Fruit fly (Drosophila melanogaster) whole organism, embryonic: ENCODE measurements around the gene asun.

Source experiments
- CG11247 ChIP-seq: fragments of 200-800 bp; sonication (Bioruptor generic); IDR thresholded peaks from 2 replicates; pipeline ENCODE4 v1.3.6; 2022; ENCODE audit warnings: missing biosample characterization, missing genetic modification characterization
- CG11504 ChIP-seq: fragments of 200-800 bp; sonication (Bioruptor generic); optimal IDR thresholded peaks from 3 replicates; lab custom pipeline; 2019; ENCODE audit warnings: missing biosample characterization, mild to moderate bottlenecking, missing genetic modification characterization, moderate library complexity
- CG12299 ChIP-seq: fragments of 200-800 bp; sonication (Bioruptor generic); optimal IDR thresholded peaks from 2 replicates; lab custom pipeline; 2018; ENCODE audit warnings: missing biosample characterization, mild to moderate bottlenecking, missing genetic modification characterization
- CG13123 ChIP-seq: fragments of 200-800 bp; sonication (Bioruptor generic); optimal IDR thresholded peaks from 2 replicates; lab custom pipeline; 2016; ENCODE audit warnings: missing biosample characterization, missing genetic modification characterization
- CG14014 ChIP-seq: fragments of 200-800 bp; sonication (Bioruptor generic); IDR thresholded peaks from 2 replicates; pipeline ENCODE4 v1.3.6; 2022; ENCODE audit warnings: missing biosample characterization, missing genetic modification characterization
- CG14050 ChIP-seq: fragments of 200-800 bp; sonication (Bioruptor generic); IDR thresholded peaks from 3 replicates; pipeline ENCODE4 v1.3.6; 2022; ENCODE audit warnings: missing biosample characterization, missing genetic modification characterization
- CG15011 ChIP-seq: fragments of 200-800 bp; sonication (Bioruptor generic); optimal IDR thresholded peaks from 3 replicates; lab custom pipeline; 2018; ENCODE audit warnings: missing biosample characterization, mild to moderate bottlenecking, missing genetic modification characterization
- CG15601 ChIP-seq: fragments of 200-800 bp; sonication (Bioruptor generic); optimal IDR thresholded peaks from 3 replicates; lab custom pipeline; 2019; ENCODE audit warnings: missing biosample characterization, mild to moderate bottlenecking, missing genetic modification characterization, moderate library complexity
- CG18599 ChIP-seq: fragments of 200-800 bp; sonication (Bioruptor generic); optimal IDR thresholded peaks from 3 replicates; lab custom pipeline; 2017; ENCODE audit warnings: missing biosample characterization, missing genetic modification characterization, mild to moderate bottlenecking, moderate library complexity, missing genetic modification reagents
- CG2116 ChIP-seq: fragments of 200-800 bp; sonication (Bioruptor generic); optimal IDR thresholded peaks from 3 replicates; lab custom pipeline; 2018; ENCODE audit warnings: missing biosample characterization, mild to moderate bottlenecking, missing genetic modification characterization
- CG30403 ChIP-seq: fragments of 200-800 bp; sonication (Bioruptor generic); optimal IDR thresholded peaks from 3 replicates; lab custom pipeline; 2016; ENCODE audit warnings: missing biosample characterization, missing genetic modification characterization
- CG3163 ChIP-seq: fragments of 200-800 bp; sonication (Bioruptor generic); optimal IDR thresholded peaks from 3 replicates; lab custom pipeline; 2016; ENCODE audit warnings: missing biosample characterization, missing genetic modification characterization
- CG4282 ChIP-seq: fragments of 200-800 bp; sonication (Bioruptor generic); optimal IDR thresholded peaks from 2 replicates; lab custom pipeline; 2016; ENCODE audit warnings: missing biosample characterization, missing genetic modification characterization
- CG4617 ChIP-seq: fragments of 200-800 bp; sonication (Bioruptor generic); optimal IDR thresholded peaks from 3 replicates; lab custom pipeline; 2016; ENCODE audit warnings: missing biosample characterization, missing genetic modification characterization, borderline replicate concordance
- CG4854 ChIP-seq: fragments of 200-800 bp; sonication (Bioruptor generic); optimal IDR thresholded peaks from 2 replicates; lab custom pipeline; 2016; ENCODE audit warnings: missing biosample characterization, missing genetic modification characterization, inconsistent platforms
- CG5245 ChIP-seq: fragments of 200-800 bp; sonication (Bioruptor generic); optimal IDR thresholded peaks from 3 replicates; lab custom pipeline; 2016; ENCODE audit warnings: missing biosample characterization, missing genetic modification characterization
- CG7963 ChIP-seq: fragments of 200-800 bp; sonication (Bioruptor generic); IDR thresholded peaks from 3 replicates; pipeline ENCODE4 v1.3.6; 2022; ENCODE audit warnings: missing biosample characterization, missing genetic modification characterization; ENCODE audit not compliant: partially characterized antibody
- CG8290 ChIP-seq, 3 experiments: fragments of 200-800 bp; sonication (Bioruptor generic); optimal IDR thresholded peaks; 2 replicates each; lab custom pipeline; 2016 to 2019; ENCODE audit warnings: missing biosample characterization in 3 of 3, missing genetic modification characterization in 3 of 3, mild to moderate bottlenecking in 2 of 3, moderate library complexity in 1 of 3
- CG8924 ChIP-seq: fragments of 200-800 bp; optimal IDR thresholded peaks from 3 replicates; lab custom pipeline; 2019; ENCODE audit warnings: missing biosample characterization, mild to moderate bottlenecking, missing genetic modification characterization, moderate library complexity
- CG9609 ChIP-seq: fragments of 200-800 bp; sonication (Bioruptor generic); optimal IDR thresholded peaks from 3 replicates; lab custom pipeline; 2016; ENCODE audit warnings: missing biosample characterization, missing genetic modification characterization
- CkIIα-i1 ChIP-seq: fragments of 200-800 bp; sonication (Bioruptor generic); IDR thresholded peaks from 2 replicates; pipeline ENCODE4 v1.3.6; 2022; ENCODE audit warnings: missing biosample characterization, missing genetic modification characterization
- Dp ChIP-seq: fragments of 200-800 bp; sonication (Bioruptor generic); optimal IDR thresholded peaks from 2 replicates; lab custom pipeline; 2018; ENCODE audit warnings: missing biosample characterization, mild to moderate bottlenecking, missing genetic modification characterization, moderate library complexity
- ERR ChIP-seq: fragments of 200-800 bp; sonication (Bioruptor generic); optimal IDR thresholded peaks from 2 replicates; lab custom pipeline; 2016; ENCODE audit warnings: missing biosample characterization, missing genetic modification characterization
- Ets97D ChIP-seq: fragments of 200-800 bp; sonication (Bioruptor generic); optimal IDR thresholded peaks from 3 replicates; lab custom pipeline; 2016; ENCODE audit warnings: missing biosample characterization, missing genetic modification characterization
- Hr51 ChIP-seq, 2 experiments: fragments of 200-800 bp; sonication (Bioruptor generic); optimal IDR thresholded peaks; 2 replicates in 1 of 2; 3 replicates in 1 of 2; lab custom pipeline; 2016 to 2018; ENCODE audit warnings: missing biosample characterization in 2 of 2, missing genetic modification characterization in 2 of 2, mild to moderate bottlenecking in 1 of 2, moderate library complexity in 1 of 2
- Mes4 ChIP-seq: fragments of 200-800 bp; sonication (Bioruptor generic); optimal IDR thresholded peaks from 2 replicates; lab custom pipeline; 2016; ENCODE audit warnings: missing biosample characterization, missing genetic modification characterization
- NfI ChIP-seq: fragments of 200-800 bp; sonication (Bioruptor generic); optimal IDR thresholded peaks from 3 replicates; lab custom pipeline; 2018; ENCODE audit warnings: missing biosample characterization, mild to moderate bottlenecking, missing genetic modification characterization, moderate library complexity
- Pdp1 ChIP-seq, 2 experiments: fragments of 200-800 bp; sonication (Bioruptor generic); optimal IDR thresholded peaks; 3 replicates each; lab custom pipeline; 2016; ENCODE audit warnings: missing biosample characterization in 2 of 2, missing genetic modification characterization in 2 of 2, mild to moderate bottlenecking in 1 of 2, moderate library complexity in 1 of 2
- Ptx1 ChIP-seq: fragments of 200-800 bp; sonication (Bioruptor generic); IDR thresholded peaks from 2 replicates; pipeline ENCODE4 v1.3.6; 2022; ENCODE audit warnings: missing biosample characterization, missing genetic modification characterization
- Sin3A ChIP-seq: fragments of >200 bp; optimal IDR thresholded peaks from 2 replicates; lab custom pipeline; 2018
- Sox100B ChIP-seq: fragments of 200-800 bp; sonication (Bioruptor generic); optimal IDR thresholded peaks from 3 replicates; lab custom pipeline; 2018; ENCODE audit warnings: missing biosample characterization, mild to moderate bottlenecking, missing genetic modification characterization
- Stat92E ChIP-seq, 3 experiments: fragments of >200 bp in 2 of 3; fragments of 200-800 bp in 1 of 3; sonication (Bioruptor generic) in 1 of 3; optimal IDR thresholded peaks; 2 replicates each; lab custom pipeline; 2017 to 2019; ENCODE audit warnings: missing biosample characterization in 3 of 3, missing genetic modification characterization in 3 of 3, mild to moderate bottlenecking in 1 of 3, moderate library complexity in 1 of 3
- Xrp1 ChIP-seq: fragments of 200-800 bp; sonication (Bioruptor generic); IDR thresholded peaks from 2 replicates; pipeline ENCODE4 v1.3.6; 2022; ENCODE audit warnings: missing biosample characterization, missing genetic modification characterization
- ci ChIP-seq: fragments of 200-800 bp; sonication (Bioruptor generic); IDR thresholded peaks from 3 replicates; pipeline ENCODE4 v1.3.6; 2022; ENCODE audit warnings: missing biosample characterization, missing genetic modification characterization
- croc ChIP-seq: fragments of 200-800 bp; sonication (Bioruptor generic); conservative IDR thresholded peaks from 3 replicates; pipeline ENCODE4 v1.3.6; 2022; ENCODE audit warnings: missing biosample characterization, missing genetic modification characterization
- cwo ChIP-seq: fragments of 200-800 bp; sonication (Bioruptor generic); optimal IDR thresholded peaks from 3 replicates; lab custom pipeline; 2017; ENCODE audit warnings: missing biosample characterization, missing genetic modification characterization, mild to moderate bottlenecking, moderate library complexity, missing genetic modification reagents
- en ChIP-seq: fragments of 200-800 bp; sonication (Bioruptor generic); optimal IDR thresholded peaks from 2 replicates; lab custom pipeline; 2016; ENCODE audit warnings: missing biosample characterization, missing genetic modification characterization
- ftz-f1 ChIP-seq: fragments of 200-800 bp; sonication (Bioruptor generic); optimal IDR thresholded peaks from 2 replicates; lab custom pipeline; 2016; ENCODE audit warnings: missing biosample characterization, missing genetic modification characterization
- grau ChIP-seq: fragments of 200-800 bp; optimal IDR thresholded peaks from 3 replicates; lab custom pipeline; 2019; ENCODE audit warnings: missing biosample characterization, mild to moderate bottlenecking, missing genetic modification characterization, moderate library complexity
- hb ChIP-seq: fragments of 200-800 bp; sonication (Bioruptor generic); IDR thresholded peaks from 3 replicates; pipeline ENCODE4 v1.3.6; 2022; ENCODE audit warnings: missing biosample characterization, missing genetic modification characterization; ENCODE audit not compliant: partially characterized antibody
- ind ChIP-seq: fragments of 200-800 bp; sonication (Bioruptor generic); optimal IDR thresholded peaks from 3 replicates; lab custom pipeline; 2016; ENCODE audit warnings: missing biosample characterization, missing genetic modification characterization
- jigr1 ChIP-seq: fragments of 200-800 bp; sonication (Bioruptor generic); IDR thresholded peaks from 3 replicates; pipeline ENCODE4 v1.3.6; 2022; ENCODE audit warnings: missing biosample characterization, missing genetic modification characterization
- jing ChIP-seq: fragments of 200-800 bp; sonication (Bioruptor generic); optimal IDR thresholded peaks from 2 replicates; lab custom pipeline; 2018; ENCODE audit warnings: missing biosample characterization, mild to moderate bottlenecking, missing genetic modification characterization
- mirr ChIP-seq: fragments of 200-800 bp; sonication (Bioruptor generic); optimal IDR thresholded peaks from 3 replicates; lab custom pipeline; 2018; ENCODE audit warnings: missing biosample characterization, mild to moderate bottlenecking, missing genetic modification characterization
- nau ChIP-seq: fragments of 200-800 bp; sonication (Bioruptor generic); optimal IDR thresholded peaks from 3 replicates; lab custom pipeline; 2017; ENCODE audit warnings: missing biosample characterization, mild to moderate bottlenecking, missing genetic modification characterization, missing genetic modification reagents
- onecut ChIP-seq: fragments of 200-800 bp; sonication (Bioruptor generic); IDR thresholded peaks from 2 replicates; pipeline ENCODE4 v1.3.6; 2022; ENCODE audit warnings: missing biosample characterization, missing genetic modification characterization
- row ChIP-seq: fragments of 200-800 bp; sonication (Bioruptor generic); IDR thresholded peaks from 3 replicates; pipeline ENCODE4 v1.3.6; 2022; ENCODE audit warnings: missing biosample characterization, missing genetic modification characterization
- vfl ChIP-seq: fragments of 200-800 bp; sonication (Bioruptor generic); optimal IDR thresholded peaks from 2 replicates; lab custom pipeline; 2016; ENCODE audit warnings: missing biosample characterization, missing genetic modification characterization
- zen ChIP-seq: fragments of 200-800 bp; sonication (Bioruptor generic); optimal IDR thresholded peaks from 3 replicates; lab custom pipeline; 2018; ENCODE audit warnings: missing biosample characterization, mild to moderate bottlenecking, missing genetic modification characterization, moderate library complexity

asun gene

DNA sequence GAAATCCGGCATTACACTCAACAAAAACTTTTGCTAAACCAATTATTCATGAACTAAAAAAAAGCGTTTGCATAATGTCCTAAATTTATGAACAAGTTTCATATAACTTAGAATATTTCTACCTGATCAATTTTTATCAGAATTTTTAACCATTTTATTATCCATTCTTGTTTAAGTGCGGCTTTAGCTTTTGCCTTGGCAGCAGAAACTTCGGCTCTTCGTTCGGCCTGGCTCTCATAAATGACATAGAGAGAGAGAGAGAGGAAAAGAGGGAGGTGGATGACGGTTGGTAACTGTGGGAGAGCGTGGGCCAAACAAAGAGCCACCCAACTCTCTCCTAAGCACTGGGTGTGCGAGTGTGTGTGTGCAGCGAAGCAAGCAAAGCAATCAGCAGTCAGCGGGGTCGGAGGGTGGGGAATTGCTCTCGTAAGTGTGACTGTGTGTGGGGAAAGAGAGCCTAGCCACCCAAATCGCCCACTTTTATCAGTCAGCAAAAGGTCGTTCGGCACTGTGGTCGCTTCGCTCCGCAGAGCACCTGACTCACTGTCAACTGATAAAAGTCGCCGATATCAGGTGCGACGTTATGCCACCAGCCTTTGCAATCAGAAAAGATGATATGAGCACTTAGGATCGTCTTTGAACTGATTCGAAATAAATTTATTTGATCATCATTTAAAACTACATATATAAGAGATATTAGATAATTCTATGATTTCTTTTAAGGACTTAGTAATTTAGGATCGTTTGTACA lies 39.5 kb upstream of the asun start (continued):
- peak in 1 of 3 experiments; percentile 99 for TF ChIP-seq Stat92E (GFP tag; optimal IDR thresholded peaks at IDR 0.05; lab: Kevin White, UChicago)
- no peak for TF ChIP-seq CG14014
- TF ChIP-seq jigr1 (GFP tag; lab: Robert Waterston, UW): no peak
- no peak for TF ChIP-seq Xrp1
- TF ChIP-seq hb: no peak
- peak; percentile 98 for TF ChIP-seq CG12299 (tag; lab: Kevin White, UChicago)
- TF ChIP-seq CG13123 (GFP tag; lab: Kevin White, UChicago): peak; percentile 95
- peak; percentile 54 for TF ChIP-seq mirr (GFP tag; lab: Kevin White, UChicago)
- peak; percentile 99 for TF ChIP-seq CG18599
- peak; percentile 94 for TF ChIP-seq zen (tag; lab: Kevin White, UChicago)
- TF ChIP-seq CG15011 (GFP tag; lab: Kevin White, UChicago): peak; percentile 96
- TF ChIP-seq CG9609: peak; percentile 97
- no peak for TF ChIP-seq CkIIα-i1 (GFP tag; lab: Robert Waterston, UW)
- TF ChIP-seq Dp: peak; percentile 26
- TF ChIP-seq ci (GFP tag; lab: Robert Waterston, UW): no peak
- TF ChIP-seq Pdp1 (GFP tag; optimal IDR thresholded peaks at IDR 0.05; lab: Kevin White, UChicago): peak; percentile 93 to 97
- no peak for TF ChIP-seq Sin3A (lab: Kevin White, UChicago)
- peak; percentile 97 for TF ChIP-seq CG4854
- TF ChIP-seq NfI (GFP tag; lab: Kevin White, UChicago): peak; percentile 97
- TF ChIP-seq ERR (GFP tag; lab: Kevin White, UChicago): peak; percentile 95
- no peak for TF ChIP-seq CG14050 (GFP tag; lab: Robert Waterston, UW)
- peak; percentile 93 for TF ChIP-seq CG4617 (GFP tag; lab: Kevin White, UChicago)
- TF ChIP-seq Mes4 (GFP tag; lab: Kevin White, UChicago): peak; percentile 97
- TF ChIP-seq CG3163 (GFP tag; lab: Kevin White, UChicago): peak; percentile 90
- TF ChIP-seq CG7963 (GFP tag; lab: Robert Waterston, UW): no peak
- peak; percentile 96 for TF ChIP-seq nau (GFP tag; lab: Kevin White, UChicago)
- TF ChIP-seq onecut: peak; percentile 95
- peak; percentile 94 for TF ChIP-seq vfl (GFP tag; lab: Kevin White, UChicago)
- peak; percentile 97 for TF ChIP-seq cwo (GFP tag; lab: Kevin White, UChicago)
- TF ChIP-seq row (GFP tag; lab: Robert Waterston, UW): no peak
- peak; percentile 99 for TF ChIP-seq CG8924 (tag; lab: Kevin White, UChicago)
- TF ChIP-seq Hr51 (GFP tag; optimal IDR thresholded peaks at IDR 0.05; lab: Kevin White, UChicago): peak; percentile 97 to 98
- peak; percentile 92 for TF ChIP-seq CG8290 (GFP tag; optimal IDR thresholded peaks at IDR 0.05; lab: Kevin White, UChicago)
- TF ChIP-seq CG8290 (tag; optimal IDR thresholded peaks at IDR 0.05; lab: Kevin White, UChicago): peak; percentile 74 to 82
- no peak for TF ChIP-seq CG11247
- TF ChIP-seq grau (tag; lab: Kevin White, UChicago): peak; percentile 97
- peak; percentile 78 for TF ChIP-seq CG2116 (GFP tag; lab: Kevin White, UChicago)
- TF ChIP-seq CG30403 (GFP tag; lab: Kevin White, UChicago): peak; percentile 98
- peak; percentile 97 for TF ChIP-seq croc
- TF ChIP-seq en (GFP tag; lab: Kevin White, UChicago): peak; percentile 96
- peak; percentile 82 for TF ChIP-seq ftz-f1 (GFP tag; lab: Kevin White, UChicago)
- TF ChIP-seq jing (GFP tag; lab: Kevin White, UChicago): peak; percentile 92
- peak; percentile 92 for TF ChIP-seq CG4282
- TF ChIP-seq CG15601 (tag; lab: Kevin White, UChicago): peak; percentile 98
- TF ChIP-seq ind (GFP tag; lab: Kevin White, UChicago): peak; percentile 96
- TF ChIP-seq CG11504 (tag; lab: Kevin White, UChicago): peak; percentile 97
- no peak for TF ChIP-seq Ptx1 (GFP tag; lab: Robert Waterston, UW)
- TF ChIP-seq CG5245: peak; percentile 96
- TF ChIP-seq Ets97D (GFP tag; lab: Kevin White, UChicago): peak; percentile 89
- TF ChIP-seq Sox100B (GFP tag; lab: Kevin White, UChicago): peak; percentile 97
